Fruit fly (Drosophila melanogaster) whole organism, pupa: ENCODE results near the gene CG31103.

Source experiments
- CG10348 ChIP-seq: fragments of 200-800 bp; sonication (Bioruptor generic); IDR thresholded peaks from 2 replicates; pipeline ENCODE4 v1.3.6; 2022; ENCODE audit warnings: missing biosample characterization, missing genetic modification characterization
- CG12605 ChIP-seq: fragments of 200-800 bp; sonication (Bioruptor generic); IDR thresholded peaks from 2 replicates; pipeline ENCODE4 v1.3.6; 2022; ENCODE audit warnings: missing biosample characterization, missing genetic modification characterization
- CG13204 ChIP-seq: fragments of 200-800 bp; sonication (Bioruptor generic); optimal IDR thresholded peaks from 2 replicates; lab custom pipeline; 2018; ENCODE audit warnings: missing biosample characterization, mild to moderate bottlenecking, missing genetic modification characterization, moderate library complexity
- CG14655 ChIP-seq: fragments of 200-800 bp; sonication (Bioruptor generic); optimal IDR thresholded peaks from 3 replicates; lab custom pipeline; 2017; ENCODE audit warnings: mild to moderate bottlenecking, missing biosample characterization, missing genetic modification reagents, missing genetic modification characterization
- CG15710 ChIP-seq: fragments of 200-800 bp; sonication (Bioruptor generic); optimal IDR thresholded peaks from 2 replicates; lab custom pipeline; 2018; ENCODE audit warnings: missing biosample characterization, mild to moderate bottlenecking, missing genetic modification characterization, moderate library complexity
- CG17806 ChIP-seq: fragments of 200-800 bp; sonication (Bioruptor generic); optimal IDR thresholded peaks from 2 replicates; lab custom pipeline; 2018; ENCODE audit warnings: missing biosample characterization, mild to moderate bottlenecking, missing genetic modification characterization, moderate library complexity
- CG32121 ChIP-seq: fragments of 200-800 bp; sonication (Bioruptor generic); IDR thresholded peaks from 2 replicates; pipeline ENCODE4 v1.3.6; 2022; ENCODE audit warnings: missing biosample characterization, missing genetic modification characterization
- CG34367 ChIP-seq: fragments of 200-800 bp; sonication (Bioruptor generic); optimal IDR thresholded peaks from 2 replicates; lab custom pipeline; 2018; ENCODE audit warnings: missing biosample characterization, mild to moderate bottlenecking, missing genetic modification characterization
- CG4496 ChIP-seq: fragments of 200-800 bp; sonication (Bioruptor generic); IDR thresholded peaks from 3 replicates; pipeline ENCODE4 v1.3.6; 2022; ENCODE audit warnings: missing biosample characterization, missing genetic modification characterization
- CG8159 ChIP-seq: fragments of 200-800 bp; sonication (Bioruptor generic); optimal IDR thresholded peaks from 3 replicates; lab custom pipeline; 2018; ENCODE audit warnings: missing biosample characterization, mild to moderate bottlenecking, missing genetic modification characterization, moderate library complexity
- CG8301 ChIP-seq: fragments of 200-800 bp; sonication (Bioruptor generic); optimal IDR thresholded peaks from 2 replicates; lab custom pipeline; 2018; ENCODE audit warnings: missing biosample characterization, mild to moderate bottlenecking, missing genetic modification characterization
- CG9948 ChIP-seq: fragments of 200-800 bp; sonication (Bioruptor generic); optimal IDR thresholded peaks from 2 replicates; lab custom pipeline; 2018; ENCODE audit warnings: missing biosample characterization, mild to moderate bottlenecking, missing genetic modification characterization, moderate library complexity
- D1 ChIP-seq: fragments of 200-800 bp; sonication (Bioruptor generic); optimal IDR thresholded peaks from 2 replicates; lab custom pipeline; 2018; ENCODE audit warnings: missing biosample characterization, mild to moderate bottlenecking, missing genetic modification characterization, moderate library complexity
- EcR ChIP-seq: fragments of 200-800 bp; sonication (Bioruptor generic); optimal IDR thresholded peaks from 3 replicates; lab custom pipeline; 2019; ENCODE audit warnings: missing biosample characterization, missing genetic modification characterization, mild to moderate bottlenecking, moderate library complexity, missing genetic modification reagents
- Ets98B ChIP-seq: fragments of 200-800 bp; sonication (Bioruptor generic); IDR thresholded peaks from 2 replicates; pipeline ENCODE4 v1.3.6; 2022; ENCODE audit warnings: missing biosample characterization, missing genetic modification characterization
- Pif1A ChIP-seq: fragments of 200-800 bp; sonication (Bioruptor generic); optimal IDR thresholded peaks from 3 replicates; lab custom pipeline; 2016; ENCODE audit warnings: missing biosample characterization, missing genetic modification characterization
- Pif1B ChIP-seq: fragments of 200-800 bp; sonication (Bioruptor generic); optimal IDR thresholded peaks from 3 replicates; lab custom pipeline; 2016; ENCODE audit warnings: missing biosample characterization, missing genetic modification characterization
- Snoo ChIP-seq: fragments of 200-800 bp; sonication (Bioruptor generic); optimal IDR thresholded peaks from 3 replicates; lab custom pipeline; 2017; ENCODE audit warnings: missing biosample characterization, mild to moderate bottlenecking, missing genetic modification characterization, inconsistent platforms
- fd96Ca ChIP-seq: fragments of 200-800 bp; sonication (Bioruptor generic); IDR thresholded peaks from 3 replicates; pipeline ENCODE4 v1.3.6; 2022; ENCODE audit warnings: missing biosample characterization, missing genetic modification characterization
- gl ChIP-seq: fragments of 200-800 bp; sonication (Bioruptor generic); optimal IDR thresholded peaks from 2 replicates; lab custom pipeline; 2018; ENCODE audit warnings: missing biosample characterization, mild to moderate bottlenecking, missing genetic modification characterization
- rn ChIP-seq: fragments of 200-800 bp; sonication (Bioruptor generic); IDR thresholded peaks from 2 replicates; pipeline ENCODE4 v1.3.6; 2022; ENCODE audit warnings: missing biosample characterization, missing genetic modification characterization

Gene CG31103

dm6 chr3R:25188990-25189389, 30.1 kb upstream of the CG31103 start:
- TF ChIP-seq gl (no peak), CG8159 (tag; lab: Kevin White, UChicago) (no peak), CG12605 (GFP tag; lab: Robert Waterston, UW) (no peak), fd96Ca (GFP tag; lab: Robert Waterston, UW) (no peak), Snoo (tag; lab: Kevin White, UChicago) (no peak), Pif1A (GFP tag; lab: Kevin White, UChicago) (no peak), CG14655 (GFP tag; lab: Kevin White, UChicago) (no peak), Ets98B (GFP tag; lab: Robert Waterston, UW) (no peak), D1 (tag; lab: Kevin White, UChicago) (no peak), CG4496 (no peak), CG9948 (no peak), rn (GFP tag; lab: Robert Waterston, UW) (no peak), CG17806 (tag; lab: Kevin White, UChicago) (no peak), CG15710 (tag; lab: Kevin White, UChicago) (no peak), CG8301 (tag; lab: Kevin White, UChicago) (no peak), CG32121 (GFP tag; lab: Robert Waterston, UW) (no peak), Pif1B (GFP tag; lab: Kevin White, UChicago) (no peak), CG10348 (no peak), CG13204 (GFP tag; lab: Kevin White, UChicago) (no peak)

DNA sequence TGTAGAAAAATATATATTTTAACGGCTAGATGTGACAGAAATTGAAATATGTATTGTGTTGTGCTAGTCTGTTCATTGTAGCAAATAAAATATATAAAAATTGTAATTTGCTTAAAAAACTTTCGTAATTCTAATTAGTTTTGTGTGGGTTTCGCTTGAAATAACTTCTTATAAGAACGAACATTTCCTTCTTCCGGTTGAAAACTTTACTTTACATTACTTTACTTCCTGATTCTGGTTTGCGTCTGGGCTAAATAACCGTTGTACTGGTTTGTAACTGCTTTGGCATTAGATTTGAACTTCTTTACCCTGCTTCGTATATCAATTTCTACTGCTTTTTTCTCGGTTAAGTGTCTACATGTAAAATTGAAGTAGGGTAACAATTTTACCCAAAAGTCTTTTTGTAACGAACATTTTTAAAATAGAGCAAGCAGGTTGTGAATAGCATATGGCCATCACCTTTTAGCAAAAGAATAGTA, 25.4 kb upstream of the CG31103 start, which contains the start of gene lobo:
lobo (minus strand) TSS at position 51 of the 479 bp plus-strand sequence.
- TF ChIP-seq fd96Ca (GFP tag; lab: Robert Waterston, UW) (no peak), CG4496 (peak; percentile 15; the same call in 1 of the 3 replicates), D1 (tag; lab: Kevin White, UChicago) (peak; percentile 26), gl (no peak)

DNA sequence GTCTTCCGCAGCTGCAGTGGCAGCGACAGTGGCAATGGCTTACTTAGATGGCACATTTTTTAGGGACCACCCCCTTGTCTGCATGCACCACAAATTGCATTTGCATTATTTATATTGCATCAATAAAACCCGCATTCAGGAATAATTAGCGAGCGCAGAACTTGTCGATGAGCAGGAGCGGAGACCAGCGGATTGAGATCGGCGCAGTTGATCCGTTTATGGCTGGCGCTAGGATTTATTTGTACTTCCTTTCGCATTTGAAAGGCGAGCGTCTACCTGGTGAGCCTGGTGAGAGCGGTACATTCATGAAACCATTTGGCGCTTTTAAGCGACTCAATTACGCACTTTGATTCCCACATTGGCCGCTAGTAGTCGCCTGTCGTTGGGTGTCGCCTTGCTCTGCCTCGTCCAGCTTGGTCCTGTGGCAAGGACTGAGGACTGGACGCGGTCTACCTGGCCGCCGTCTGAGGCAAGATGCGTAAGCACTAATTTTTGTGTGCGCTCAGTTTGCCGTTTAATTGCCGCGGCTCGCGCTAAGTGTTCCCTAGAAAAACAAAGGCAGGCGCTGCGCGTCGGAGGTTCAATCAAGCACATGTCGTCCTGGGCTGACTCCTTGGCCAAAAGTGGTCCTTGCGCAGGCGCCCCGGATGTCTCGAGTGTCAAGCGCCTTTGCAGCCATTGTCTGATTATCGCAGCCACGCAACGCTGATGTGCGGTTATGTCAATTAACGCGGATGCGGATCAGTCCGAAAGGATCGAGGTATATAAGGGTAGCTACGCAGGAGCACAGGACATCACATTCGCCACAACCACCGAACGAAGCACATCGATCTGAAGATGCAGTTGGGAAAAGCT, 24.2 kb upstream of the CG31103 start, which contains the start of gene CG13653:
CG13653 (plus strand) TSS at position 805 of the 855 bp plus-strand sequence.
- TF ChIP-seq rn (GFP tag; lab: Robert Waterston, UW) (no peak), fd96Ca (GFP tag; lab: Robert Waterston, UW) (no peak), Ets98B (GFP tag; lab: Robert Waterston, UW) (no peak), Pif1A (GFP tag; lab: Kevin White, UChicago) (no peak), CG15710 (tag; lab: Kevin White, UChicago) (no peak), CG34367 (tag; lab: Kevin White, UChicago) (no peak), CG9948 (no peak), CG32121 (GFP tag; lab: Robert Waterston, UW) (no peak), D1 (tag; lab: Kevin White, UChicago) (no peak), Snoo (tag; lab: Kevin White, UChicago) (no peak), CG12605 (GFP tag; lab: Robert Waterston, UW) (no peak), CG17806 (tag; lab: Kevin White, UChicago) (no peak), EcR (GFP tag; lab: Kevin White, UChicago) (no peak), CG8301 (tag; lab: Kevin White, UChicago) (no peak), CG14655 (GFP tag; lab: Kevin White, UChicago) (no peak), CG8159 (tag; lab: Kevin White, UChicago) (no peak), gl (no peak), CG4496 (no peak), Pif1B (GFP tag; lab: Kevin White, UChicago) (no peak)

dm6 chr3R:25199321-25199868, 19.7 kb upstream of the CG31103 start, which contains the start of gene CG13654:
CG13654 (plus strand) TSS chr3R:25199818.
- TF ChIP-seq CG8159 (tag; lab: Kevin White, UChicago) (peak; percentile 39), Pif1A (GFP tag; lab: Kevin White, UChicago) (no peak)
- TF ChIP-seq, all 21 proteins: peak for 1

- TF ChIP-seq Snoo (tag; lab: Kevin White, UChicago), result peak; percentile 1
- TF ChIP-seq CG13204 (GFP tag; lab: Kevin White, UChicago), result peak; percentile 68
- TF ChIP-seq CG10348, result no peak
- no peak for TF ChIP-seq CG8159 (tag; lab: Kevin White, UChicago)
- TF ChIP-seq CG12605 (GFP tag; lab: Robert Waterston, UW), result no peak
- TF ChIP-seq CG4496, result 0 out of 3 replicates have a peak, but pooled peaks have one; percentile 15
- peak; percentile 95 for TF ChIP-seq EcR (GFP tag; lab: Kevin White, UChicago)
- peak; percentile 21; the same call in 1 of the 3 replicates for TF ChIP-seq fd96Ca (GFP tag; lab: Robert Waterston, UW)
Measured at dm6 chr3R:25205413-25205977, 13.6 kb upstream of the CG31103 start.
